Worm (Caenorhabditis elegans) whole organism, L2 larva: Measurements from ENCODE around the gene tpk-1.

Experiments
- C34F6.9 ChIP-seq: fragments of 150-350 bp; optimal IDR thresholded peaks from 2 replicates; lab custom pipeline; 2014; ENCODE audit warnings: missing biosample characterization, missing genetic modification characterization
- F13H6.1 ChIP-seq: sonication (generic microtip); optimal IDR thresholded peaks from 2 replicates; lab custom pipeline; 2016; ENCODE audit warnings: missing genetic modification characterization, missing compliant biosample characterization
- R02D3.7 ChIP-seq: fragments of 150-350 bp; optimal IDR thresholded peaks from 2 replicates; lab custom pipeline; 2014; ENCODE audit warnings: missing biosample characterization, missing genetic modification characterization
- Y55F3AM.14 ChIP-seq: fragments of 200-800 bp; sonication (Bioruptor generic); optimal IDR thresholded peaks from 2 replicates; lab custom pipeline; 2018; ENCODE audit warnings: mild to moderate bottlenecking, missing genetic modification characterization, missing compliant biosample characterization
- ZK546.5 ChIP-seq: sonication (generic microtip); optimal IDR thresholded peaks from 2 replicates; lab custom pipeline; 2017; ENCODE audit warnings: missing biosample characterization, missing genetic modification characterization
- alr-1 ChIP-seq: fragments of 150-350 bp; optimal IDR thresholded peaks from 2 replicates; lab custom pipeline; 2014; ENCODE audit warnings: missing biosample characterization, missing genetic modification characterization
- aly-2 ChIP-seq: fragments of 150-350 bp; optimal IDR thresholded peaks from 2 replicates; lab custom pipeline; 2014; ENCODE audit warnings: missing biosample characterization, missing genetic modification characterization
- ama-1 ChIP-seq: fragments of 150-350 bp; optimal IDR thresholded peaks from 2 replicates; lab custom pipeline; 2018; ENCODE audit warnings: inconsistent platforms
- blmp-1 ChIP-seq: sonication (generic microtip); optimal IDR thresholded peaks from 2 replicates; lab custom pipeline; 2017; ENCODE audit warnings: missing genetic modification characterization, mild to moderate bottlenecking, missing compliant biosample characterization, antibody characterized with exemption, moderate library complexity; ENCODE audit not compliant: insufficient read depth
- ceh-16 ChIP-seq: fragments of 150-350 bp; optimal IDR thresholded peaks from 2 replicates; lab custom pipeline; 2014; ENCODE audit warnings: missing biosample characterization, missing genetic modification characterization
- ceh-82 ChIP-seq: fragments of 150-350 bp; optimal IDR thresholded peaks from 2 replicates; lab custom pipeline; 2014; ENCODE audit warnings: missing biosample characterization, missing genetic modification characterization
- crh-2 ChIP-seq: sonication (generic microtip); optimal IDR thresholded peaks from 2 replicates; lab custom pipeline; 2017; ENCODE audit warnings: missing biosample characterization, missing genetic modification characterization
- dmd-4 ChIP-seq: sonication (generic microtip); optimal IDR thresholded peaks from 2 replicates; lab custom pipeline; 2017; ENCODE audit warnings: missing biosample characterization, missing genetic modification characterization
- egl-27 ChIP-seq: sonication (generic microtip); optimal IDR thresholded peaks from 3 replicates; lab custom pipeline; 2017; ENCODE audit warnings: missing biosample characterization, missing genetic modification reagents, missing genetic modification characterization
- elt-1 ChIP-seq: fragments of 150-350 bp; optimal IDR thresholded peaks from 2 replicates; lab custom pipeline; 2014; ENCODE audit warnings: missing biosample characterization, missing genetic modification characterization
- elt-3 ChIP-seq: sonication (generic microtip); optimal IDR thresholded peaks from 2 replicates; lab custom pipeline; 2017; ENCODE audit warnings: missing biosample characterization, missing genetic modification characterization
- fos-1 ChIP-seq: fragments of 150-350 bp; optimal IDR thresholded peaks from 2 replicates; lab custom pipeline; 2014; ENCODE audit warnings: missing biosample characterization, missing genetic modification characterization
- gmeb-1 ChIP-seq: fragments of 150-350 bp; optimal IDR thresholded peaks from 2 replicates; lab custom pipeline; 2014; ENCODE audit warnings: missing biosample characterization, missing genetic modification characterization
- lin-11 ChIP-seq: fragments of 150-350 bp; sonication (generic microtip); optimal IDR thresholded peaks from 2 replicates; lab custom pipeline; 2014; ENCODE audit warnings: missing biosample characterization, missing genetic modification characterization, inconsistent platforms, mixed read lengths
- lin-13 ChIP-seq: fragments of 150-350 bp; optimal IDR thresholded peaks from 2 replicates; lab custom pipeline; 2014; ENCODE audit warnings: missing biosample characterization, missing genetic modification reagents, missing genetic modification characterization
- lin-39 ChIP-seq: fragments of 150-350 bp; optimal IDR thresholded peaks from 2 replicates; lab custom pipeline; 2014; ENCODE audit warnings: missing biosample characterization, missing genetic modification reagents, missing genetic modification characterization
- lsy-2 ChIP-seq, 2 experiments: fragments of 150-350 bp in 1 of 2; sonication (generic microtip) in 1 of 2; optimal IDR thresholded peaks; 2 replicates each; lab custom pipeline; 2014 to 2017; ENCODE audit warnings: missing biosample characterization in 2 of 2, missing genetic modification characterization in 2 of 2
- mab-5 ChIP-seq: fragments of 150-350 bp; optimal IDR thresholded peaks from 2 replicates; lab custom pipeline; 2014; ENCODE audit warnings: missing biosample characterization, missing genetic modification characterization
- mbf-1 ChIP-seq: sonication (generic microtip); optimal IDR thresholded peaks from 2 replicates; lab custom pipeline; 2017; ENCODE audit warnings: missing biosample characterization, missing genetic modification characterization
- mdl-1 ChIP-seq, 2 experiments: fragments of 150-350 bp in 1 of 2; sonication (generic microtip) in 1 of 2; optimal IDR thresholded peaks; 2 replicates each; lab custom pipeline; 2017; ENCODE audit warnings: missing biosample characterization in 2 of 2, missing genetic modification characterization in 2 of 2
- nhr-10 ChIP-seq: sonication (generic microtip); optimal IDR thresholded peaks from 2 replicates; lab custom pipeline; 2017; ENCODE audit warnings: missing biosample characterization, missing genetic modification characterization
- nhr-11 ChIP-seq: fragments of 150-350 bp; optimal IDR thresholded peaks from 2 replicates; lab custom pipeline; 2014; ENCODE audit warnings: missing biosample characterization, missing genetic modification characterization
- nhr-12 ChIP-seq: fragments of 150-350 bp; optimal IDR thresholded peaks from 2 replicates; lab custom pipeline; 2014; ENCODE audit warnings: missing biosample characterization, missing genetic modification characterization
- nhr-129 ChIP-seq: fragments of 150-350 bp; optimal IDR thresholded peaks from 2 replicates; lab custom pipeline; 2014; ENCODE audit warnings: missing biosample characterization, missing genetic modification characterization
- nhr-21 ChIP-seq: fragments of 150-350 bp; optimal IDR thresholded peaks from 2 replicates; lab custom pipeline; 2014; ENCODE audit warnings: missing biosample characterization, missing genetic modification characterization
- nhr-23 ChIP-seq: fragments of 150-350 bp; optimal IDR thresholded peaks from 2 replicates; lab custom pipeline; 2014; ENCODE audit warnings: missing biosample characterization, missing genetic modification reagents, missing genetic modification characterization
- nhr-237 ChIP-seq: fragments of 150-350 bp; optimal IDR thresholded peaks from 2 replicates; lab custom pipeline; 2014; ENCODE audit warnings: missing biosample characterization, missing genetic modification characterization
- nhr-25 ChIP-seq: fragments of 150-350 bp; sonication (generic microtip); optimal IDR thresholded peaks from 3 replicates; lab custom pipeline; 2014; ENCODE audit warnings: missing biosample characterization, missing genetic modification characterization
- nhr-6 ChIP-seq: fragments of 150-350 bp; optimal IDR thresholded peaks from 2 replicates; lab custom pipeline; 2014; ENCODE audit warnings: missing biosample characterization, missing genetic modification characterization
- nhr-77 ChIP-seq: fragments of 150-350 bp; optimal IDR thresholded peaks from 2 replicates; lab custom pipeline; 2014; ENCODE audit warnings: missing biosample characterization, missing genetic modification characterization
- peb-1 ChIP-seq: fragments of 150-350 bp; optimal IDR thresholded peaks from 2 replicates; lab custom pipeline; 2014; ENCODE audit warnings: missing biosample characterization, missing genetic modification characterization
- sem-4 ChIP-seq: fragments of 150-350 bp; optimal IDR thresholded peaks from 2 replicates; lab custom pipeline; 2014; ENCODE audit warnings: missing biosample characterization, missing genetic modification reagents, missing genetic modification characterization
- skn-1 ChIP-seq: sonication (generic microtip); optimal IDR thresholded peaks from 2 replicates; lab custom pipeline; 2017; ENCODE audit warnings: missing biosample characterization, missing genetic modification characterization
- sma-3 ChIP-seq: sonication (generic microtip); optimal IDR thresholded peaks from 2 replicates; lab custom pipeline; 2016; ENCODE audit warnings: missing genetic modification reagents, missing genetic modification characterization, missing compliant biosample characterization
- sma-9 ChIP-seq, 2 experiments: fragments of 150-350 bp in 1 of 2; sonication (generic microtip) in 1 of 2; optimal IDR thresholded peaks; 2 replicates each; lab custom pipeline; 2014 to 2016; ENCODE audit warnings: missing genetic modification characterization in 2 of 2, mild to moderate bottlenecking in 1 of 2, missing biosample characterization in 1 of 2, missing compliant biosample characterization in 1 of 2, missing genetic modification reagents in 1 of 2, moderate library complexity in 1 of 2
- snpc-4 ChIP-seq: fragments of 150-350 bp; optimal IDR thresholded peaks from 2 replicates; lab custom pipeline; 2014; ENCODE audit warnings: missing biosample characterization, missing genetic modification characterization
- unc-39 ChIP-seq: fragments of 150-350 bp; optimal IDR thresholded peaks from 2 replicates; lab custom pipeline; 2014; ENCODE audit warnings: missing biosample characterization, missing genetic modification characterization
- unc-55 ChIP-seq: fragments of 150-350 bp; sonication (generic microtip); optimal IDR thresholded peaks from 3 replicates; lab custom pipeline; 2014; ENCODE audit warnings: missing biosample characterization, missing genetic modification reagents, missing genetic modification characterization
- unc-62 ChIP-seq: fragments of 150-350 bp; optimal IDR thresholded peaks from 2 replicates; lab custom pipeline; 2014; ENCODE audit warnings: missing biosample characterization, missing genetic modification reagents, missing genetic modification characterization
- zag-1 ChIP-seq: fragments of 150-350 bp; optimal IDR thresholded peaks from 2 replicates; lab custom pipeline; 2014; ENCODE audit warnings: missing biosample characterization, missing genetic modification characterization
- ztf-1 ChIP-seq: fragments of 200-800 bp; sonication (Bioruptor generic); conservative IDR thresholded peaks from 2 replicates; pipeline ENCODE4 v1.3.6; 2022; ENCODE audit warnings: missing genetic modification characterization, missing compliant biosample characterization
- ztf-11 ChIP-seq: sonication (generic microtip); optimal IDR thresholded peaks from 2 replicates; lab custom pipeline; 2017; ENCODE audit warnings: missing biosample characterization, missing genetic modification characterization
- ztf-4 ChIP-seq: fragments of 150-350 bp; optimal IDR thresholded peaks from 2 replicates; lab custom pipeline; 2014; ENCODE audit warnings: missing biosample characterization, missing genetic modification characterization

Gene tpk-1

DNA sequence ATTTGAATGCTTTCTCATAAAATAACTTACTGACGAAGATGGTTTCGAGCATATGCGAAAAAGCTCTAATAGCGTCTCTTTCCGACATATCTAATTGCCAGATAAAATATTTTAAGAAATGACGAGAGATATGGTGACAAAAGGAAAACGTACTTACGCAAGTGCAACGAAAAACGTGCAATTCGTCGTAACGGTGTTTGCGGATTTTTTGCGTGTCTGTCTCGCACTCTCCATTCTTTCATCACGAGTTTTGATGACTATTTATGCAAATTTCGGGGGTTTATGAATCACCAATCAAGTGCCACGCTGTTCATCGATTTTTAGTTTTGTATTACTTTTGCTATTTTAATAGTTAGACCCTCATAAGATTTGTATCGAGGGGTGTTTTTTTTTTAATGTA, 23.0 kb upstream of the tpk-1 start, which contains the start of gene ZK637.14:
ZK637.14 (minus strand) TSS at position 201 of the 400 bp plus-strand sequence.
- TF ChIP-seq Y55F3AM.14 (GFP tag; lab: Kevin White, UChicago): no peak
- TF ChIP-seq blmp-1 (tag; lab: Kevin White, UChicago): no peak
- peak; percentile 45 to 76 for TF ChIP-seq lsy-2 (tag; optimal IDR thresholded peaks at IDR 0.05; lab: Kevin White, UChicago)
- no peak for TF ChIP-seq nhr-12 (tag; lab: Kevin White, UChicago)
- TF ChIP-seq fos-1 (tag; lab: Kevin White, UChicago): peak; percentile 95
- peak; percentile 9 for TF ChIP-seq nhr-6
- peak; percentile 89 for TF ChIP-seq crh-2 (tag; lab: Kevin White, UChicago)
- no peak for TF ChIP-seq nhr-237
- no peak for TF ChIP-seq mbf-1 (tag; lab: Kevin White, UChicago)
- TF ChIP-seq unc-39 (tag; lab: Kevin White, UChicago): no peak
- peak; percentile 3 for TF ChIP-seq nhr-25 (tag; lab: Kevin White, UChicago)
- no peak for TF ChIP-seq ceh-16 (tag; lab: Kevin White, UChicago)
- TF ChIP-seq aly-2 (tag; lab: Kevin White, UChicago): no peak
- no peak for TF ChIP-seq snpc-4 (tag; lab: Kevin White, UChicago)
- TF ChIP-seq ztf-4: no peak
- no peak for TF ChIP-seq nhr-10 (tag; lab: Kevin White, UChicago)
- no peak for TF ChIP-seq F13H6.1 (tag; lab: Kevin White, UChicago)
- no peak for TF ChIP-seq nhr-11 (tag; lab: Kevin White, UChicago)
- TF ChIP-seq egl-27 (tag; lab: Kevin White, UChicago): no peak
- TF ChIP-seq sma-3 (GFP tag; lab: Kevin White, UChicago): peak; percentile 16
- TF ChIP-seq peb-1 (tag; lab: Kevin White, UChicago): no peak
- TF ChIP-seq mdl-1 (tag; optimal IDR thresholded peaks at IDR 0.05; lab: Kevin White, UChicago): no peak
- TF ChIP-seq dmd-4 (tag; lab: Kevin White, UChicago): no peak
- no peak for TF ChIP-seq ceh-82
- TF ChIP-seq nhr-21 (tag; lab: Kevin White, UChicago): peak; percentile 23
- TF ChIP-seq elt-1: no peak
- no peak for TF ChIP-seq alr-1 (tag; lab: Kevin White, UChicago)
- TF ChIP-seq R02D3.7 (tag; lab: Kevin White, UChicago): no peak
- TF ChIP-seq nhr-23 (tag; lab: Kevin White, UChicago): no peak
- peak; percentile 49 for TF ChIP-seq gmeb-1 (tag; lab: Kevin White, UChicago)
- TF ChIP-seq ztf-1 (GFP tag; lab: Robert Waterston, UW): no peak
- peak; percentile 2 for TF ChIP-seq ama-1 (lab: Kevin White, UChicago)
- TF ChIP-seq ZK546.5 (tag; lab: Kevin White, UChicago): no peak
- TF ChIP-seq lin-13 (GFP tag; lab: Kevin White, UChicago): no peak
- no peak for TF ChIP-seq nhr-77 (tag; lab: Kevin White, UChicago)
- no peak for TF ChIP-seq ztf-11
- no peak for TF ChIP-seq elt-3
- no peak for TF ChIP-seq sem-4 (tag; lab: Kevin White, UChicago)
- TF ChIP-seq skn-1 (tag; lab: Kevin White, UChicago): peak; percentile 73
- TF ChIP-seq lin-39 (tag; lab: Kevin White, UChicago): no peak
- no peak for TF ChIP-seq unc-62 (GFP tag; lab: Kevin White, UChicago)
- TF ChIP-seq unc-55 (GFP tag; lab: Kevin White, UChicago): peak; percentile 61
- TF ChIP-seq lin-11 (tag; lab: Kevin White, UChicago): peak; percentile 39
- no peak for TF ChIP-seq zag-1 (tag; lab: Kevin White, UChicago)
- peak; percentile 93 for TF ChIP-seq C34F6.9 (tag; lab: Kevin White, UChicago)
- TF ChIP-seq sma-9 (GFP tag; optimal IDR thresholded peaks at IDR 0.05; lab: Kevin White, UChicago): peak; percentile 15
- no peak for TF ChIP-seq sma-9 (tag; optimal IDR thresholded peaks at IDR 0.05; lab: Kevin White, UChicago)
- no peak for TF ChIP-seq mab-5
- TF ChIP-seq nhr-129: peak; percentile 71
